Fruit fly (Drosophila melanogaster) whole organism, prepupa: Measurements from ENCODE around the gene IntS11.

Experiments used
- Blimp-1 ChIP-seq: fragments of 200-800 bp; sonication (Bioruptor generic); optimal IDR thresholded peaks from 3 replicates; lab custom pipeline; 2017; ENCODE audit warnings: missing biosample characterization, missing genetic modification characterization, mild to moderate bottlenecking, moderate library complexity, missing genetic modification reagents
- CG11294 ChIP-seq: fragments of 200-800 bp; sonication (Bioruptor generic); IDR thresholded peaks from 2 replicates; pipeline ENCODE4 v1.3.6; 2022; ENCODE audit warnings: missing biosample characterization, missing genetic modification characterization
- CG11902 ChIP-seq: fragments of 200-800 bp; sonication (Bioruptor generic); optimal IDR thresholded peaks from 3 replicates; lab custom pipeline; 2016; ENCODE audit warnings: missing biosample characterization, missing genetic modification characterization
- CG15336 ChIP-seq: fragments of 200-800 bp; sonication (Bioruptor generic); IDR thresholded peaks from 2 replicates; pipeline ENCODE4 v1.3.6; 2022; ENCODE audit warnings: missing biosample characterization, missing genetic modification characterization
- CG1621 ChIP-seq: fragments of 200-800 bp; sonication (Bioruptor generic); optimal IDR thresholded peaks from 3 replicates; lab custom pipeline; 2018; ENCODE audit warnings: missing biosample characterization, mild to moderate bottlenecking, missing genetic modification characterization
- CG3032 ChIP-seq: fragments of 200-800 bp; optimal IDR thresholded peaks from 2 replicates; lab custom pipeline; 2019; ENCODE audit warnings: missing biosample characterization, mild to moderate bottlenecking, missing genetic modification characterization, moderate library complexity
- CG31627 ChIP-seq: fragments of 200-800 bp; sonication (Bioruptor generic); optimal IDR thresholded peaks from 3 replicates; lab custom pipeline; 2016; ENCODE audit warnings: missing biosample characterization, missing genetic modification characterization
- CG32006 ChIP-seq: fragments of 200-800 bp; sonication (Bioruptor generic); optimal IDR thresholded peaks from 3 replicates; lab custom pipeline; 2017; ENCODE audit warnings: missing biosample characterization, mild to moderate bottlenecking, missing genetic modification characterization
- CG34406 ChIP-seq: fragments of 200-800 bp; sonication (Bioruptor generic); optimal IDR thresholded peaks from 3 replicates; lab custom pipeline; 2016; ENCODE audit warnings: missing biosample characterization, missing genetic modification characterization
- CG4318 ChIP-seq: fragments of 200-800 bp; sonication (Bioruptor generic); optimal IDR thresholded peaks from 3 replicates; lab custom pipeline; 2017; ENCODE audit warnings: missing biosample characterization, mild to moderate bottlenecking, missing genetic modification characterization
- CG6163 ChIP-seq: fragments of 200-800 bp; sonication (Bioruptor generic); IDR thresholded peaks from 3 replicates; pipeline ENCODE4 v1.3.6; 2022; ENCODE audit warnings: missing biosample characterization, missing genetic modification characterization
- CG6792 ChIP-seq: fragments of 200-800 bp; sonication (Bioruptor generic); optimal IDR thresholded peaks from 3 replicates; lab custom pipeline; 2016; ENCODE audit warnings: missing biosample characterization, missing genetic modification characterization
- CG6808 ChIP-seq: fragments of 200-800 bp; sonication (Bioruptor generic); optimal IDR thresholded peaks from 3 replicates; lab custom pipeline; 2017; ENCODE audit warnings: missing biosample characterization, missing genetic modification characterization, mild to moderate bottlenecking, moderate library complexity, missing genetic modification reagents
- CG6854 ChIP-seq: fragments of 200-800 bp; sonication (Bioruptor generic); optimal IDR thresholded peaks from 2 replicates; lab custom pipeline; 2017; ENCODE audit warnings: missing biosample characterization, mild to moderate bottlenecking, missing genetic modification characterization
- CG7368 ChIP-seq: fragments of 200-800 bp; sonication (Bioruptor generic); optimal IDR thresholded peaks from 3 replicates; lab custom pipeline; 2016; ENCODE audit warnings: missing biosample characterization, missing genetic modification characterization
- Eip75B ChIP-seq: fragments of 200-800 bp; sonication (Bioruptor generic); optimal IDR thresholded peaks from 3 replicates; lab custom pipeline; 2016; ENCODE audit warnings: missing biosample characterization, missing genetic modification characterization
- Eip78C ChIP-seq: fragments of 200-800 bp; sonication (Bioruptor generic); peaks from one replicate; lab custom pipeline; 2016; ENCODE audit warnings: missing biosample characterization, missing genetic modification characterization
- Eip93F ChIP-seq: fragments of 200-800 bp; sonication (Bioruptor generic); optimal IDR thresholded peaks from 2 replicates; lab custom pipeline; 2016; ENCODE audit warnings: missing biosample characterization, mild to moderate bottlenecking, missing genetic modification characterization
- Ets21C ChIP-seq: fragments of 200-800 bp; sonication (Bioruptor generic); optimal IDR thresholded peaks from 3 replicates; lab custom pipeline; 2016; ENCODE audit warnings: missing biosample characterization, missing genetic modification characterization
- Ets96B ChIP-seq: fragments of 200-800 bp; optimal IDR thresholded peaks from 2 replicates; lab custom pipeline; 2019; ENCODE audit warnings: missing biosample characterization, mild to moderate bottlenecking, missing genetic modification characterization, moderate library complexity
- Gug ChIP-seq: fragments of 200-800 bp; sonication (Bioruptor generic); IDR thresholded peaks from 2 replicates; pipeline ENCODE4 v1.3.6; 2022; ENCODE audit warnings: missing biosample characterization, missing genetic modification characterization
- Hr38 ChIP-seq: sonication (Bioruptor generic); optimal IDR thresholded peaks from 2 replicates; lab custom pipeline; 2016; ENCODE audit warnings: missing biosample characterization, missing genetic modification characterization
- Hr39 ChIP-seq: fragments of 200-800 bp; sonication (Bioruptor generic); optimal IDR thresholded peaks from 2 replicates; lab custom pipeline; 2016; ENCODE audit warnings: missing biosample characterization, missing genetic modification characterization
- Hr4 ChIP-seq: fragments of 200-800 bp; sonication (Bioruptor generic); optimal IDR thresholded peaks from 3 replicates; lab custom pipeline; 2016; ENCODE audit warnings: missing biosample characterization, missing genetic modification characterization
- Lpt ChIP-seq: fragments of 200-800 bp; sonication (Bioruptor generic); optimal IDR thresholded peaks from 3 replicates; lab custom pipeline; 2016; ENCODE audit warnings: missing biosample characterization, missing genetic modification characterization
- Met ChIP-seq: fragments of 200-800 bp; sonication (Bioruptor generic); optimal IDR thresholded peaks from 3 replicates; lab custom pipeline; 2016; ENCODE audit warnings: missing biosample characterization, missing genetic modification characterization
- OdsH ChIP-seq: fragments of 200-800 bp; sonication (Bioruptor generic); optimal IDR thresholded peaks from 3 replicates; lab custom pipeline; 2016; ENCODE audit warnings: missing biosample characterization, missing genetic modification characterization
- Sox102F ChIP-seq: fragments of 200-800 bp; sonication (Bioruptor generic); optimal IDR thresholded peaks from 2 replicates; lab custom pipeline; 2016; ENCODE audit warnings: missing biosample characterization, mild to moderate bottlenecking, missing genetic modification characterization
- Sox14 ChIP-seq: fragments of 200-800 bp; sonication (Bioruptor generic); optimal IDR thresholded peaks from 3 replicates; lab custom pipeline; 2016; ENCODE audit warnings: missing biosample characterization, missing genetic modification characterization
- Sox15 ChIP-seq: fragments of 200-800 bp; sonication (Bioruptor generic); optimal IDR thresholded peaks from 3 replicates; lab custom pipeline; 2016; ENCODE audit warnings: missing biosample characterization, missing genetic modification characterization
- cyc ChIP-seq: fragments of 200-800 bp; sonication (Bioruptor generic); optimal IDR thresholded peaks from 3 replicates; lab custom pipeline; 2016; ENCODE audit warnings: missing biosample characterization, missing genetic modification characterization
- dac ChIP-seq: fragments of 200-800 bp; sonication (Bioruptor generic); optimal IDR thresholded peaks from 2 replicates; lab custom pipeline; 2017; ENCODE audit warnings: missing biosample characterization, mild to moderate bottlenecking, missing genetic modification characterization
- dsx ChIP-seq: fragments of 200-800 bp; optimal IDR thresholded peaks from 3 replicates; lab custom pipeline; 2019; ENCODE audit warnings: missing biosample characterization, mild to moderate bottlenecking, missing genetic modification characterization, moderate library complexity; ENCODE audit not compliant: poor library complexity, severe bottlenecking
- esn ChIP-seq: fragments of 200-800 bp; sonication (Bioruptor generic); optimal IDR thresholded peaks from 2 replicates; lab custom pipeline; 2016; ENCODE audit warnings: missing biosample characterization, mild to moderate bottlenecking, missing genetic modification characterization, moderate library complexity
- fd59A ChIP-seq: fragments of 200-800 bp; sonication (Bioruptor generic); optimal IDR thresholded peaks from 2 replicates; lab custom pipeline; 2017; ENCODE audit warnings: missing biosample characterization, mild to moderate bottlenecking, missing genetic modification characterization, missing genetic modification reagents
- fd85E ChIP-seq: fragments of 200-800 bp; sonication (Bioruptor generic); optimal IDR thresholded peaks from 3 replicates; lab custom pipeline; 2016; ENCODE audit warnings: missing biosample characterization, missing genetic modification characterization
- fkh ChIP-seq: fragments of 200-800 bp; sonication (Bioruptor generic); optimal IDR thresholded peaks from 3 replicates; lab custom pipeline; 2017; ENCODE audit warnings: missing biosample characterization, mild to moderate bottlenecking, missing genetic modification characterization, moderate library complexity
- lz ChIP-seq: fragments of 200-800 bp; sonication (Bioruptor generic); optimal IDR thresholded peaks from 3 replicates; lab custom pipeline; 2016; ENCODE audit warnings: missing biosample characterization, missing genetic modification characterization
- pdm3 ChIP-seq: fragments of 200-800 bp; sonication (Bioruptor generic); optimal IDR thresholded peaks from 3 replicates; lab custom pipeline; 2016; ENCODE audit warnings: missing biosample characterization, missing genetic modification characterization
- salr ChIP-seq, 2 experiments: fragments of 200-800 bp; sonication (Bioruptor generic); optimal IDR thresholded peaks; 3 replicates each; lab custom pipeline; 2016 to 2018; ENCODE audit warnings: missing biosample characterization in 2 of 2, missing genetic modification characterization in 2 of 2, mild to moderate bottlenecking in 1 of 2
- spab ChIP-seq: fragments of 200-800 bp; sonication (Bioruptor generic); optimal IDR thresholded peaks from 2 replicates; lab custom pipeline; 2017; ENCODE audit warnings: missing biosample characterization, mild to moderate bottlenecking, missing genetic modification characterization, missing genetic modification reagents
- ss ChIP-seq, 2 experiments: fragments of 200-800 bp; sonication (Bioruptor generic); optimal IDR thresholded peaks; 2 replicates in 1 of 2; 3 replicates in 1 of 2; lab custom pipeline; 2017 to 2018; ENCODE audit warnings: mild to moderate bottlenecking in 2 of 2, missing biosample characterization in 2 of 2, missing genetic modification characterization in 2 of 2, moderate library complexity in 1 of 2
- svp ChIP-seq: fragments of 200-800 bp; sonication (Bioruptor generic); peaks from one replicate; lab custom pipeline; 2016; ENCODE audit warnings: missing biosample characterization, missing genetic modification characterization
- vri ChIP-seq: fragments of 200-800 bp; sonication (Bioruptor generic); optimal IDR thresholded peaks from 3 replicates; lab custom pipeline; 2016; ENCODE audit warnings: missing biosample characterization, mild to moderate bottlenecking, missing genetic modification characterization

Gene IntS11

DNA sequence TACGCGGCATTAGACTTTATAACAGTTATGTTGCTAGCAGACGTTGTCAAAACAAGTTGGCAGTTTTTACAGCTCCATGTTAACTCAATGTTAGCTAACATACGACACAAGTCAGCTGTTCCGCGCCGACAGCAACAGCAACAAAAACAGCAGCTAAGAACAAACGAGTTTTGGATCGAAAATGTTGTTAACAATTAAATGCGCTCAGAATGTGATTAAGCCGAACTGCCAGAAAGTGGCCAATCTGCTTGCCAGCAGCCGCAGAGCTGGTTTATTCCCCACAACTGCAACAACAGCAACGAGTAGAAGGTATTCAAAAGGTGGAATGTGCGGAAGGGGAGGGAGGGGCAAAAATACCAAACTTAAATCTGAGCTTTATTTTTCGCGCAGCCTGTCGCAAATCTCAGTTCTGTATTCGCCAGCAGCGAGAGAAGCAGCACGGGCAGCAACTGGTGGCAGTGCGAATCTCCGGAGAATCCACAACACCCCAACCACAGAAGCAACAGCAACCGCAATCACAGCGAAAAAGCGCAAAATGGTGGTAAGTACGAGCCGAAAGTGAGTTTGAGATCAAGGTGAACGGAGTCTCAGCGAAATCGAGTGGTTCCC, 22.0 kb upstream of the IntS11 start, which contains the start of gene Pcd (continued):
- TF ChIP-seq svp: peak; percentile 87
- no peak for TF ChIP-seq salr (GFP tag; optimal IDR thresholded peaks at IDR 0.05; lab: Kevin White, UChicago)
- TF ChIP-seq Eip78C: peak; percentile 45
- no peak for TF ChIP-seq Sox102F (GFP tag; lab: Kevin White, UChicago)
- TF ChIP-seq Eip93F (GFP tag; lab: Kevin White, UChicago): no peak
- TF ChIP-seq CG31627 (GFP tag; lab: Kevin White, UChicago): no peak
- no peak for TF ChIP-seq Ets21C (GFP tag; lab: Kevin White, UChicago)
- no peak for TF ChIP-seq CG6808
- TF ChIP-seq pdm3: no peak
- 0 out of 2 replicates have a peak, but pooled peaks have one; percentile 29 for TF ChIP-seq CG15336 (GFP tag; lab: Robert Waterston, UW)
- no peak for TF ChIP-seq Blimp-1
- no peak for TF ChIP-seq Ets96B (tag; lab: Kevin White, UChicago)
- peak; percentile 47 for TF ChIP-seq dsx (GFP tag; lab: Kevin White, UChicago)
- TF ChIP-seq CG6792: no peak
- no peak for TF ChIP-seq CG4318 (GFP tag; lab: Kevin White, UChicago)
- no peak for TF ChIP-seq Hr39 (GFP tag; lab: Kevin White, UChicago)
- TF ChIP-seq lz (GFP tag; lab: Kevin White, UChicago): no peak
- TF ChIP-seq Met (GFP tag; lab: Kevin White, UChicago): no peak
- TF ChIP-seq fd59A: no peak
- TF ChIP-seq OdsH (GFP tag; lab: Kevin White, UChicago): no peak
- TF ChIP-seq cyc (GFP tag; lab: Kevin White, UChicago): no peak
- no peak for TF ChIP-seq CG34406
- TF ChIP-seq CG11294 (GFP tag; lab: Robert Waterston, UW): no peak
- TF ChIP-seq CG7368 (GFP tag; lab: Kevin White, UChicago): no peak
- peak in 1 of 2 experiments; percentile 25 for TF ChIP-seq ss (GFP tag; optimal IDR thresholded peaks at IDR 0.05; lab: Kevin White, UChicago)
- TF ChIP-seq CG6163 (GFP tag; lab: Robert Waterston, UW): no peak
- no peak for TF ChIP-seq Hr38
- no peak for TF ChIP-seq Gug (GFP tag; lab: Robert Waterston, UW)
- TF ChIP-seq CG6854 (GFP tag; lab: Kevin White, UChicago): peak; percentile 67
- TF ChIP-seq CG1621 (tag; lab: Kevin White, UChicago): peak; percentile 76
- TF ChIP-seq CG32006 (GFP tag; lab: Kevin White, UChicago): no peak
- TF ChIP-seq, all 60 proteins: peak for 10

DNA sequence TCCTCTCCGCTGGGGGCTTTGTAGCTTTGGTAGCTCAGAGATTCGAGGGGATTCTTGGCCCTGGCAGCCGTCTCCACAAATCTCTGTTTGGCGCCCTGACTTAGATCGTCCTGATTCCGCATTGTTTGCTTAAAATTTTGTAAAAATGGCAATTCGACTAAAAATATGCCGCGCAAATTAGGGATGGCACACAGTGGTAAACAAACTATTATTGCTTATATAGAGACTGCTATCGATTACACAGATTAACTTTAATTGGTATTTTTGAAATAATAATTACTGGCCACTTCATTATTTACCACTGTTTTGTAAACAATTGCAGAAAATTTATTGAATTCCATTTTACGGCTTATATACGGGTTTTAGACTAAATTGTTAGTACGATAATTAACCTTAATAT, 20.4 kb upstream of the IntS11 start, which contains the start of the genes Naa40 and CG18731:
Naa40 (minus strand) TSS at position 206 of the 400 bp plus-strand sequence.
CG18731 (plus strand) TSS at position 283 of the 400 bp plus-strand sequence.
- TF ChIP-seq fkh (GFP tag; lab: Kevin White, UChicago) (peak; percentile 90), CG34406 (no peak)

DNA sequence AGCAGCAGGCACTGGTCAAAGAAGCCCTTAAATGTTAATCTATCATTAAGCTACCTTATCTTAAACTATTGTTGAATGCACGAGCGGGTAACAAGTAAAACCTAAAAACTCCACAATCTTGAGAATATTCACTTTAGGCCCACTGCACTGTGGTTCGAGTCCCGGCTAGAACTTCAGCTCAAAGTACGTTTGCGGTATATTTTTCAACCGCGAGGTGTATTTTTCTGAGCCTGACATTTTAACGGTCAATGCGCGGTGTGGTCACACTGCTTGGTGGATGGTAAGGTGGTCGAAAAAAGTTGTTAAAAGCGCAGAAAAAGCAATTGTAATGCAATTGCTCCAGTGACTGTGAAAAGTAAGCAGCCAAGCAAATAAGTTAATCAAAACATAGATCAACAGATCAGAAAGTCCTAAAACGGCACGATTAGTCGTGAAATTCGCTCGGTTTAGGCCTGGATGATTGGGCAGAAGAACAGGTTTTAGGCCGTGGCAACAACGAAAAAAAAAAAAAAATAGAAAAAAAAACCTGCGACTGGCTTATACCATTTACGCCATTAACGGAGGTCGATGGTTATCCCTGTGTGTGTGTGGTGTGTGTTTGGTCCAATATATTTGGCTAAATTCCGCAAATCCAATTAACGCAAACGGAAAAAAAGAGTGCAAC, 19.4 kb upstream of the IntS11 start, which contains the start of gene Kul:
Kul (plus strand) TSS at position 254 of the 664 bp plus-strand sequence.
- TF ChIP-seq dac (GFP tag; lab: Kevin White, UChicago) (peak; percentile 41), dsx (GFP tag; lab: Kevin White, UChicago) (no peak), CG6808 (peak; percentile 63), Hr39 (GFP tag; lab: Kevin White, UChicago) (no peak), Ets21C (GFP tag; lab: Kevin White, UChicago) (no peak), CG15336 (GFP tag; lab: Robert Waterston, UW) (no peak), Hr4 (GFP tag; lab: Kevin White, UChicago) (no peak), CG3032 (tag; lab: Kevin White, UChicago) (peak; percentile 55), cyc (GFP tag; lab: Kevin White, UChicago) (peak; percentile 26), CG6163 (GFP tag; lab: Robert Waterston, UW) (peak; percentile 55; the same call in 2 of the 3 replicates), Sox14 (GFP tag; lab: Kevin White, UChicago) (peak; percentile 27), CG34406 (no peak), fd85E (GFP tag; lab: Kevin White, UChicago) (no peak), CG31627 (GFP tag; lab: Kevin White, UChicago) (peak; percentile 24), OdsH (GFP tag; lab: Kevin White, UChicago) (no peak), Lpt (peak; percentile 9), CG1621 (tag; lab: Kevin White, UChicago) (peak; percentile 69), Eip78C (no peak), vri (GFP tag; lab: Kevin White, UChicago) (no peak), esn (GFP tag; lab: Kevin White, UChicago) (peak; percentile 11), spab (GFP tag; lab: Kevin White, UChicago) (peak; percentile 33), Gug (GFP tag; lab: Robert Waterston, UW) (peak; percentile 15; the same call in 1 of the 2 replicates), ss (GFP tag; optimal IDR thresholded peaks at IDR 0.05; lab: Kevin White, UChicago) (peak; percentile 62 to 76), Eip75B (no peak), CG11902 (GFP tag; lab: Kevin White, UChicago) (no peak), Sox15 (GFP tag; lab: Kevin White, UChicago) (no peak), CG32006 (GFP tag; lab: Kevin White, UChicago) (peak; percentile 51)
